Worm (Caenorhabditis elegans): ENCODE data around the gene rpc-11.

DNA sequence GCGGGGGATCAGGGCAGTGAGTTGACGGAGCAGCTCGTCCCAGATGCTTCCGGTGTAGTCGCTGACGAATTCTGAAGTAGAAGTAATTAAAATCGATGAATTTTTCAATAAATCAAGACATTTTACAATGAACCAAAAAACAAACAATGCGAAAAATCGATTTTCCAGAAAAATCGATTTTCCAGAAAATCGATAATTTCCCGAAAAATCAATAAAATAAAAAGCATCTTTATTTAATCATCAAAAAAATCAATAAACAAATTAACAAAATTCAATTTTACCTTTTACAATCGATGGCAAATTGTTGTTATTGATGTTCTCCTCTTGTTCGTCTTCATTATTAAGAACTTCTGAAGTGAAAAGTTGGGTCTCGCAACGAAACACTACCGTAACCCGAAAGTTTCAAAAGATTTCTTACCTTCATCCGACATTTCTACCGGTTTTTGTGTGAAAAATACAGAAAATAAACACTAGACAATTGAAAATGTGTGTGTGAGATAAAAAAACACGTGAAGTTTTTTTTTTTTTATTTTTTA, 24.8 kb upstream of the rpc-11 start, which contains the start of gene clp-6:
- TF ChIP-seq him-1 (tag; optimal IDR thresholded peaks at IDR 0.05) (no peak), W03F9.2 (tag; optimal IDR thresholded peaks at IDR 0.05) (no peak), dao-5 (tag; optimal IDR thresholded peaks at IDR 0.05) (no peak)

All from whole organism, L4/young adult.